Fruit fly (Drosophila melanogaster): ENCODE data around the gene CG9737.

DNA sequence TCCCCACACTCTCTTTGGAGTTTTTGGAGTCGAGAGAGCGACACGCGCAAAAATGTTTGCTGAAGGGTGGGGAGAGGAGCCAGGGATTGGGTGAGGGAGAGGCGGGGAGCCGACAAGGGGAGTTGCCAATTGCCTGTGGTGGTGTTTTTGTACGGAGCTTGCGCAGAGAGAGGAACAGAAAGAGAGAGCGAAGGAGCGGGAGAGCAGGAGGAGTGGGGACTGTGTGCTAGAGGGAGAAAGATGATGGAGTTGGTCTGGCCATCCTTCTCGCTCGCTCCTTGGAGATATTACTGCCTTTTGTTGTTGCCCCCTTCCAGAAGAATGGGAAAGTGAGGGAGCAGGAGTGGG, 28.0 kb upstream of the CG9737 start:
- TF ChIP-seq Ets96B (tag; optimal IDR thresholded peaks at IDR 0.05) (no peak), OdsH (GFP tag; optimal IDR thresholded peaks at IDR 0.05) (no peak), achi (GFP tag; optimal IDR thresholded peaks at IDR 0.05) (peak; percentile 3), CG8632 (GFP tag; optimal IDR thresholded peaks at IDR 0.05) (no peak), Sox15 (GFP tag; optimal IDR thresholded peaks at IDR 0.05) (no peak), CG4318 (GFP tag; optimal IDR thresholded peaks at IDR 0.05) (no peak), Gug (GFP tag; IDR thresholded peaks at IDR 0.05) (no peak), Eip75B (GFP tag; optimal IDR thresholded peaks at IDR 0.05) (no peak), CG10631 (GFP tag; optimal IDR thresholded peaks at IDR 0.05) (no peak), Blimp-1 (GFP tag; optimal IDR thresholded peaks at IDR 0.05) (peak; percentile 99), esn (GFP tag; optimal IDR thresholded peaks at IDR 0.05) (no peak)

All from whole organism, prepupa.